Worm (Caenorhabditis elegans): Measurements from ENCODE around the gene C33F10.11.

C33F10.11 gene

DNA sequence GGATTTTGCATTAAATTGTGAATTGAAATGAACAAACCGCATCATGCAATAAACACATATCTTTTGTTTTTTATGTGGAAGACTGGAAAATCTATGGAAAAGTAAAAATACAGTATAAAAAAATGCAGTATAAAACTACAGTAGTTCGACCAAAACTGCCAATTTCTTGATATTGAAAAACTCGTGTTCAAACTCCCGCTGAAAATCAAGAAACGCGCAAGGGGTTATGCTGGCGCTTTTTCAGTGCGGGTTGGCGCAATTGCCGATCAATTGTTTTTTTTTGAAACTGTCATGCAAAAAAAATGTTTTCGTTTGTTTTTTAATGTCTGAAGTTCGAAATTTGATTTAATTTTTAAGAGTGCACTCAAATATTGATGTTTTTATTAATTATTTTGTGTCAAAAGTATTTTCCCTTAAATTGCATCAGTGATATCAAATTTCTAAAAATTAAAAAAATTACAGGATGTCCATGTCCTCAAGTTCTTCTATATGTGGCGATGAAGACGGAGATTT, 17.0 kb upstream of the C33F10.11 start, which contains the start of gene dnj-9 (continued):
- TF ChIP-seq Y53G8AR.9 (GFP tag; conservative IDR thresholded peaks at IDR 0.05): peak; percentile 98
- TF ChIP-seq sptf-2 (GFP tag; optimal IDR thresholded peaks at IDR 0.05): no peak
- no peak for TF ChIP-seq ccch-3 (GFP tag; optimal IDR thresholded peaks at IDR 0.05)
- TF ChIP-seq F55B11.4 (tag; optimal IDR thresholded peaks at IDR 0.05; ENCODE audit: borderline replicate concordance, insufficient read depth): no peak
- TF ChIP-seq attf-5 (GFP tag; optimal IDR thresholded peaks at IDR 0.05): peak; percentile 95
- peak; percentile 87 for TF ChIP-seq F22D6.2 (tag; optimal IDR thresholded peaks at IDR 0.05)
- no peak for TF ChIP-seq aptf-2 (GFP tag; conservative IDR thresholded peaks at IDR 0.05)
- TF ChIP-seq ceh-79 (tag; optimal IDR thresholded peaks at IDR 0.05): no peak
- no peak for TF ChIP-seq ceh-58 (GFP tag; IDR thresholded peaks at IDR 0.05)
- no peak for TF ChIP-seq zim-3 (tag; optimal IDR thresholded peaks at IDR 0.05)
- TF ChIP-seq T07F8.4 (tag; optimal IDR thresholded peaks at IDR 0.05): peak; percentile 41
- peak in 1 of 2 experiments; percentile 21 for TF ChIP-seq rec-8 (tag; optimal IDR thresholded peaks at IDR 0.05)
- TF ChIP-seq F37B4.10 (GFP tag; IDR thresholded peaks at IDR 0.05): no peak
- peak; percentile 72; the same call in 1 of the 2 replicates for TF ChIP-seq egl-18 (GFP tag; IDR thresholded peaks at IDR 0.05)
- peak; percentile 94 for TF ChIP-seq rcor-1 (GFP tag; IDR thresholded peaks at IDR 0.05)
- TF ChIP-seq hsf-1 (GFP tag; IDR thresholded peaks at IDR 0.05): peak; percentile 88
- TF ChIP-seq B0035.1 (tag; optimal IDR thresholded peaks at IDR 0.05): peak; percentile 78
- TF ChIP-seq madf-10 (tag; optimal IDR thresholded peaks at IDR 0.05): peak; percentile 71
- TF ChIP-seq chd-7 (tag; optimal IDR thresholded peaks at IDR 0.05): peak; percentile 81
- TF ChIP-seq snpc-1.3 (tag; optimal IDR thresholded peaks at IDR 0.05; ENCODE audit: insufficient read depth): peak; percentile 92
- peak; percentile 95 for TF ChIP-seq dox-1 (GFP tag; IDR thresholded peaks at IDR 0.05)
- TF ChIP-seq dpl-1 (GFP tag; optimal IDR thresholded peaks at IDR 0.05): peak; percentile 97
- peak; percentile 35 for TF ChIP-seq F57A8.1 (GFP tag; optimal IDR thresholded peaks at IDR 0.05)
- TF ChIP-seq hmg-1.2 (GFP tag; IDR thresholded peaks at IDR 0.05): peak; percentile 73
- TF ChIP-seq nfya-1 (tag; optimal IDR thresholded peaks at IDR 0.05; ENCODE audit: borderline replicate concordance, insufficient read depth): no peak
- TF ChIP-seq F10E7.11 (tag; optimal IDR thresholded peaks at IDR 0.05): no peak
- TF ChIP-seq tbp1 (GFP tag; optimal IDR thresholded peaks at IDR 0.05): peak; percentile 75
- peak; percentile 41 to 82 for TF ChIP-seq let-607 (tag; optimal IDR thresholded peaks at IDR 0.05)
- peak; percentile 37; the same call in 1 of the 2 replicates for TF ChIP-seq Y67H2A.10 (GFP tag; conservative IDR thresholded peaks at IDR 0.05)
- no peak for TF ChIP-seq aptf-3 (GFP tag; IDR thresholded peaks at IDR 0.05)
- TF ChIP-seq sea-2 (GFP tag; IDR thresholded peaks at IDR 0.05): no peak
- TF ChIP-seq ceh-40 (GFP tag; IDR thresholded peaks at IDR 0.05): peak; percentile 51; the same call in 1 of the 2 replicates
- peak; percentile 83 for TF ChIP-seq xnd-1 (tag; optimal IDR thresholded peaks at IDR 0.05)
- TF ChIP-seq lir-1 (GFP tag; conservative IDR thresholded peaks at IDR 0.05): peak; percentile 78
- TF ChIP-seq mxl-1 (tag; optimal IDR thresholded peaks at IDR 0.05): no peak
- TF ChIP-seq mes-4 (tag; optimal IDR thresholded peaks at IDR 0.05): peak; percentile 34
- TF ChIP-seq F57C9.4 (tag; optimal IDR thresholded peaks at IDR 0.05): no peak
- TF ChIP-seq ztf-28 (GFP tag; IDR thresholded peaks at IDR 0.05): no peak
- TF ChIP-seq him-1 (tag; optimal IDR thresholded peaks at IDR 0.05): peak; percentile 81
- TF ChIP-seq ztf-25 (GFP tag; IDR thresholded peaks at IDR 0.05): 0 out of 2 replicates have a peak, but pooled peaks have one; percentile 41
